Worm (Caenorhabditis elegans) whole organism, L2 larva: ENCODE results near the gene sprr-2.
A peak's percentile ranks its signal among the peaks of the same experiment; 100 is the strongest.

Experiments
- C34F6.9 ChIP-seq: fragments of 150-350 bp; optimal IDR thresholded peaks from 2 replicates; lab custom pipeline; 2014; ENCODE audit warnings: missing biosample characterization, missing genetic modification characterization
- R02D3.7 ChIP-seq: fragments of 150-350 bp; optimal IDR thresholded peaks from 2 replicates; lab custom pipeline; 2014; ENCODE audit warnings: missing biosample characterization, missing genetic modification characterization
- ZK546.5 ChIP-seq: sonication (generic microtip); optimal IDR thresholded peaks from 2 replicates; lab custom pipeline; 2017; ENCODE audit warnings: missing biosample characterization, missing genetic modification characterization
- alr-1 ChIP-seq: fragments of 150-350 bp; optimal IDR thresholded peaks from 2 replicates; lab custom pipeline; 2014; ENCODE audit warnings: missing biosample characterization, missing genetic modification characterization
- aly-2 ChIP-seq: fragments of 150-350 bp; optimal IDR thresholded peaks from 2 replicates; lab custom pipeline; 2014; ENCODE audit warnings: missing biosample characterization, missing genetic modification characterization
- ceh-16 ChIP-seq: fragments of 150-350 bp; optimal IDR thresholded peaks from 2 replicates; lab custom pipeline; 2014; ENCODE audit warnings: missing biosample characterization, missing genetic modification characterization
- crh-2 ChIP-seq: sonication (generic microtip); optimal IDR thresholded peaks from 2 replicates; lab custom pipeline; 2017; ENCODE audit warnings: missing biosample characterization, missing genetic modification characterization
- dmd-4 ChIP-seq: sonication (generic microtip); optimal IDR thresholded peaks from 2 replicates; lab custom pipeline; 2017; ENCODE audit warnings: missing biosample characterization, missing genetic modification characterization
- egl-27 ChIP-seq: sonication (generic microtip); optimal IDR thresholded peaks from 3 replicates; lab custom pipeline; 2017; ENCODE audit warnings: missing biosample characterization, missing genetic modification reagents, missing genetic modification characterization
- elt-3 ChIP-seq: sonication (generic microtip); optimal IDR thresholded peaks from 2 replicates; lab custom pipeline; 2017; ENCODE audit warnings: missing biosample characterization, missing genetic modification characterization
- fos-1 ChIP-seq: fragments of 150-350 bp; optimal IDR thresholded peaks from 2 replicates; lab custom pipeline; 2014; ENCODE audit warnings: missing biosample characterization, missing genetic modification characterization
- lin-13 ChIP-seq: fragments of 150-350 bp; optimal IDR thresholded peaks from 2 replicates; lab custom pipeline; 2014; ENCODE audit warnings: missing biosample characterization, missing genetic modification reagents, missing genetic modification characterization
- lin-39 ChIP-seq: fragments of 150-350 bp; optimal IDR thresholded peaks from 2 replicates; lab custom pipeline; 2014; ENCODE audit warnings: missing biosample characterization, missing genetic modification reagents, missing genetic modification characterization
- mab-5 ChIP-seq: fragments of 150-350 bp; optimal IDR thresholded peaks from 2 replicates; lab custom pipeline; 2014; ENCODE audit warnings: missing biosample characterization, missing genetic modification characterization
- mbf-1 ChIP-seq: sonication (generic microtip); optimal IDR thresholded peaks from 2 replicates; lab custom pipeline; 2017; ENCODE audit warnings: missing biosample characterization, missing genetic modification characterization
- mdl-1 ChIP-seq, 2 experiments: fragments of 150-350 bp in 1 of 2; sonication (generic microtip) in 1 of 2; optimal IDR thresholded peaks; 2 replicates each; lab custom pipeline; 2017; ENCODE audit warnings: missing biosample characterization in 2 of 2, missing genetic modification characterization in 2 of 2
- nhr-10 ChIP-seq: sonication (generic microtip); optimal IDR thresholded peaks from 2 replicates; lab custom pipeline; 2017; ENCODE audit warnings: missing biosample characterization, missing genetic modification characterization
- nhr-11 ChIP-seq: fragments of 150-350 bp; optimal IDR thresholded peaks from 2 replicates; lab custom pipeline; 2014; ENCODE audit warnings: missing biosample characterization, missing genetic modification characterization
- nhr-12 ChIP-seq: fragments of 150-350 bp; optimal IDR thresholded peaks from 2 replicates; lab custom pipeline; 2014; ENCODE audit warnings: missing biosample characterization, missing genetic modification characterization
- nhr-129 ChIP-seq: fragments of 150-350 bp; optimal IDR thresholded peaks from 2 replicates; lab custom pipeline; 2014; ENCODE audit warnings: missing biosample characterization, missing genetic modification characterization
- nhr-21 ChIP-seq: fragments of 150-350 bp; optimal IDR thresholded peaks from 2 replicates; lab custom pipeline; 2014; ENCODE audit warnings: missing biosample characterization, missing genetic modification characterization
- nhr-237 ChIP-seq: fragments of 150-350 bp; optimal IDR thresholded peaks from 2 replicates; lab custom pipeline; 2014; ENCODE audit warnings: missing biosample characterization, missing genetic modification characterization
- nhr-25 ChIP-seq: fragments of 150-350 bp; sonication (generic microtip); optimal IDR thresholded peaks from 3 replicates; lab custom pipeline; 2014; ENCODE audit warnings: missing biosample characterization, missing genetic modification characterization
- nhr-6 ChIP-seq: fragments of 150-350 bp; optimal IDR thresholded peaks from 2 replicates; lab custom pipeline; 2014; ENCODE audit warnings: missing biosample characterization, missing genetic modification characterization
- sem-4 ChIP-seq: fragments of 150-350 bp; optimal IDR thresholded peaks from 2 replicates; lab custom pipeline; 2014; ENCODE audit warnings: missing biosample characterization, missing genetic modification reagents, missing genetic modification characterization
- sma-3 ChIP-seq: sonication (generic microtip); optimal IDR thresholded peaks from 2 replicates; lab custom pipeline; 2016; ENCODE audit warnings: missing genetic modification reagents, missing genetic modification characterization, missing compliant biosample characterization
- sma-9 ChIP-seq, 2 experiments: fragments of 150-350 bp in 1 of 2; sonication (generic microtip) in 1 of 2; optimal IDR thresholded peaks; 2 replicates each; lab custom pipeline; 2014 to 2016; ENCODE audit warnings: missing genetic modification characterization in 2 of 2, mild to moderate bottlenecking in 1 of 2, missing biosample characterization in 1 of 2, missing compliant biosample characterization in 1 of 2, missing genetic modification reagents in 1 of 2, moderate library complexity in 1 of 2
- snpc-4 ChIP-seq: fragments of 150-350 bp; optimal IDR thresholded peaks from 2 replicates; lab custom pipeline; 2014; ENCODE audit warnings: missing biosample characterization, missing genetic modification characterization
- unc-55 ChIP-seq: fragments of 150-350 bp; sonication (generic microtip); optimal IDR thresholded peaks from 3 replicates; lab custom pipeline; 2014; ENCODE audit warnings: missing biosample characterization, missing genetic modification reagents, missing genetic modification characterization
- unc-62 ChIP-seq: fragments of 150-350 bp; optimal IDR thresholded peaks from 2 replicates; lab custom pipeline; 2014; ENCODE audit warnings: missing biosample characterization, missing genetic modification reagents, missing genetic modification characterization
- zag-1 ChIP-seq: fragments of 150-350 bp; optimal IDR thresholded peaks from 2 replicates; lab custom pipeline; 2014; ENCODE audit warnings: missing biosample characterization, missing genetic modification characterization
- ztf-11 ChIP-seq: sonication (generic microtip); optimal IDR thresholded peaks from 2 replicates; lab custom pipeline; 2017; ENCODE audit warnings: missing biosample characterization, missing genetic modification characterization
- ztf-4 ChIP-seq: fragments of 150-350 bp; optimal IDR thresholded peaks from 2 replicates; lab custom pipeline; 2014; ENCODE audit warnings: missing biosample characterization, missing genetic modification characterization

sprr-2 gene

ce11 chrX:14841030-14841429 lies 47.8 kb downstream of the sprr-2 start (continued):
- TF ChIP-seq egl-27 (tag; lab: Kevin White, UChicago), result peak; percentile 96
- peak; percentile 87 for TF ChIP-seq sem-4 (tag; lab: Kevin White, UChicago)
- TF ChIP-seq alr-1 (tag; lab: Kevin White, UChicago), result no peak

ce11 chrX:14842846-14843369 lies 49.7 kb downstream of the sprr-2 start:
- no peak for TF ChIP-seq R02D3.7
- no peak for TF ChIP-seq nhr-21 (tag; lab: Kevin White, UChicago)
- TF ChIP-seq nhr-12 (tag; lab: Kevin White, UChicago), result no peak
- TF ChIP-seq zag-1 (tag; lab: Kevin White, UChicago), result no peak
- TF ChIP-seq C34F6.9 (tag; lab: Kevin White, UChicago), result no peak
- TF ChIP-seq nhr-129, result no peak
- TF ChIP-seq sma-3 (GFP tag; lab: Kevin White, UChicago), result no peak
- no peak for TF ChIP-seq aly-2 (tag; lab: Kevin White, UChicago)
- no peak for TF ChIP-seq alr-1 (tag; lab: Kevin White, UChicago)
- TF ChIP-seq elt-3 (tag; lab: Kevin White, UChicago), result no peak
- TF ChIP-seq dmd-4, result no peak
- no peak for TF ChIP-seq mdl-1 (tag; optimal IDR thresholded peaks at IDR 0.05; lab: Kevin White, UChicago)
- no peak for TF ChIP-seq nhr-11 (tag; lab: Kevin White, UChicago)
- TF ChIP-seq ZK546.5 (tag; lab: Kevin White, UChicago), result no peak
- no peak for TF ChIP-seq snpc-4 (tag; lab: Kevin White, UChicago)
- TF ChIP-seq nhr-10, result no peak
- no peak for TF ChIP-seq crh-2 (tag; lab: Kevin White, UChicago)

- TF ChIP-seq nhr-25 (tag; lab: Kevin White, UChicago) (no peak), ztf-4 (tag; lab: Kevin White, UChicago) (no peak), mab-5 (no peak), sma-9 (GFP tag; optimal IDR thresholded peaks at IDR 0.05; lab: Kevin White, UChicago) (peak; percentile 14), sma-9 (tag; optimal IDR thresholded peaks at IDR 0.05; lab: Kevin White, UChicago) (no peak), sma-3 (GFP tag; lab: Kevin White, UChicago) (no peak), egl-27 (tag; lab: Kevin White, UChicago) (no peak), fos-1 (peak; percentile 81), mbf-1 (tag; lab: Kevin White, UChicago) (no peak), nhr-10 (no peak), zag-1 (tag; lab: Kevin White, UChicago) (no peak)
- TF ChIP-seq, all 48 proteins: peak for 2
Measured at ce11 chrX:14844481-14844880, 51.2 kb downstream of the sprr-2 start.

- TF ChIP-seq nhr-11 (tag; lab: Kevin White, UChicago), result no peak
- no peak for TF ChIP-seq nhr-129
- no peak for TF ChIP-seq nhr-237 (tag; lab: Kevin White, UChicago)
Measured at ce11 chrX:14845637-14846036, 52.4 kb downstream of the sprr-2 start, which contains the start of gene egrh-1. egrh-1 (plus strand) TSS chrX:14845937.

ce11 chrX:14849054-14849453 lies 55.8 kb downstream of the sprr-2 start, which contains the start of gene acd-3:
acd-3 (plus strand) TSS chrX:14849275.
- no peak for TF ChIP-seq egl-27 (tag; lab: Kevin White, UChicago)
- no peak for TF ChIP-seq nhr-6 (tag; lab: Kevin White, UChicago)
- peak; percentile 34 for TF ChIP-seq crh-2 (tag; lab: Kevin White, UChicago)
- TF ChIP-seq mdl-1 (tag; optimal IDR thresholded peaks at IDR 0.05; lab: Kevin White, UChicago), result no peak
- TF ChIP-seq sma-3 (GFP tag; lab: Kevin White, UChicago), result no peak
- TF ChIP-seq alr-1 (tag; lab: Kevin White, UChicago), result no peak
- TF ChIP-seq mab-5, result no peak
- TF ChIP-seq elt-3 (tag; lab: Kevin White, UChicago), result no peak
- no peak for TF ChIP-seq lin-13
- TF ChIP-seq fos-1, result peak; percentile 50

ce11 chrX:14851904-14852303 lies 58.7 kb downstream of the sprr-2 start:
- no peak for TF ChIP-seq ztf-11
- TF ChIP-seq unc-55 (GFP tag; lab: Kevin White, UChicago), result no peak
- no peak for TF ChIP-seq sma-3 (GFP tag; lab: Kevin White, UChicago)
- no peak for TF ChIP-seq unc-62 (GFP tag; lab: Kevin White, UChicago)
- no peak for TF ChIP-seq C34F6.9 (tag; lab: Kevin White, UChicago)
- no peak for TF ChIP-seq lin-39 (tag; lab: Kevin White, UChicago)
- TF ChIP-seq ceh-16 (tag; lab: Kevin White, UChicago), result no peak
- no peak for TF ChIP-seq snpc-4 (tag; lab: Kevin White, UChicago)
- TF ChIP-seq sma-9 (GFP tag; optimal IDR thresholded peaks at IDR 0.05; lab: Kevin White, UChicago), result no peak
- TF ChIP-seq sma-9 (tag; optimal IDR thresholded peaks at IDR 0.05; lab: Kevin White, UChicago), result no peak
- no peak for TF ChIP-seq mab-5
- TF ChIP-seq lin-13, result no peak
- TF ChIP-seq, all 48 proteins: peak for 0
